Worm (Caenorhabditis elegans) whole organism, midembryonic: Measurements from ENCODE around the gene atfs-1.

Source experiments
- ref-1 ChIP-seq: fragments of 200-800 bp; sonication (Bioruptor generic); conservative IDR thresholded peaks from 2 replicates; pipeline ENCODE4 v1.3.6; 2022; ENCODE audit warnings: missing genetic modification reagents, missing genetic modification characterization, missing compliant biosample characterization
- ztf-29 ChIP-seq: fragments of 200-800 bp; sonication (Bioruptor generic); IDR thresholded peaks from 2 replicates; pipeline ENCODE4 v1.3.6; 2022; ENCODE audit warnings: missing genetic modification reagents, missing genetic modification characterization, missing compliant biosample characterization

DNA sequence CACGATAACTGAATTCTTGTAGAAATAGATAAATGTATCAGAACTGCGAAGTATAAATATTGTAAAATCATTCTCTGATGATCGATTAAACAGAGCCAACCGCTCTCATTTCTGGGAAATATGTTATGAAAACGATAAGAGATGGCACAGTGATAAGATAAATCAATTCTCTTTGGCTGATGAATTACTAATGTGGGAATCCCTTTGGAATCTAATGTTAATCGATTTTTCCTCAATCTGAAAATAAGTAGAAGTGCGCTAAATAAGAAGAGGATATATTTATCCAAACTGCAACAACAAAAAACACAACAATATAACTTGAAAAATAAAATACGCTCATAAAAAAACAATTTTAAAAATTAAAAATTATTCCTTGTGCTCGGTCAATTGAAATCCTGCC lies 10.6 kb upstream of the atfs-1 start, which contains the start of gene cest-2.3:
- TF ChIP-seq ztf-29 (no peak), ref-1 (GFP tag; lab: Robert Waterston, UW) (no peak)
